Worm (Caenorhabditis elegans) whole organism, late embryonic: ENCODE measurements around the gene lpr-4.
A peak's percentile ranks its signal among the peaks of the same experiment; 100 is the strongest.

ENCODE experiments used
- F13H6.1 ChIP-seq: sonication (generic microtip); optimal IDR thresholded peaks from 2 replicates; lab custom pipeline; 2016; ENCODE audit warnings: missing genetic modification characterization, missing compliant biosample characterization
- K02D7.2 ChIP-seq: sonication (generic microtip); optimal IDR thresholded peaks from 2 replicates; lab custom pipeline; 2017; ENCODE audit warnings: mild to moderate bottlenecking, missing genetic modification characterization, missing compliant biosample characterization
- T23F11.4 ChIP-seq: fragments of 200-800 bp; sonication (Bioruptor generic); optimal IDR thresholded peaks from 2 replicates; lab custom pipeline; 2018; ENCODE audit warnings: mild to moderate bottlenecking, missing genetic modification characterization, missing compliant biosample characterization
- ceh-2 ChIP-seq: sonication (generic microtip); optimal IDR thresholded peaks from 2 replicates; lab custom pipeline; 2016; ENCODE audit warnings: missing genotype, missing genetic modification characterization, missing compliant biosample characterization
- ceh-30 ChIP-seq: fragments of 150-350 bp; optimal IDR thresholded peaks from 2 replicates; lab custom pipeline; 2014; ENCODE audit warnings: missing biosample characterization, missing genetic modification characterization
- ceh-31 ChIP-seq: sonication (generic microtip); optimal IDR thresholded peaks from 2 replicates; lab custom pipeline; 2016; ENCODE audit warnings: missing genetic modification characterization, missing compliant biosample characterization
- ceh-34 ChIP-seq: sonication (generic microtip); optimal IDR thresholded peaks from 2 replicates; lab custom pipeline; 2016; ENCODE audit warnings: mild to moderate bottlenecking, missing genetic modification characterization, missing compliant biosample characterization
- ceh-45 ChIP-seq: fragments of 200-800 bp; sonication (Bioruptor generic); IDR thresholded peaks from 2 replicates; pipeline ENCODE4 v1.3.6; 2022; ENCODE audit warnings: missing genetic modification reagents, missing genetic modification characterization, missing compliant biosample characterization
- ceh-6 ChIP-seq: fragments of 200-800 bp; sonication (Bioruptor generic); optimal IDR thresholded peaks from 2 replicates; lab custom pipeline; 2018; ENCODE audit warnings: mild to moderate bottlenecking, missing genetic modification characterization, missing compliant biosample characterization
- ceh-9 ChIP-seq: sonication (generic microtip); optimal IDR thresholded peaks from 2 replicates; lab custom pipeline; 2016; ENCODE audit warnings: mild to moderate bottlenecking, missing genetic modification characterization, inconsistent platforms, missing compliant biosample characterization
- dve-1 ChIP-seq: sonication (generic microtip); optimal IDR thresholded peaks from 2 replicates; lab custom pipeline; 2017; ENCODE audit warnings: antibody characterized with exemption, mild to moderate bottlenecking, missing genetic modification characterization, missing compliant biosample characterization
- elt-4 ChIP-seq: sonication (generic microtip); optimal IDR thresholded peaks from 2 replicates; lab custom pipeline; 2016; ENCODE audit warnings: missing genetic modification characterization, missing compliant biosample characterization
- eyg-1 ChIP-seq: sonication (generic microtip); optimal IDR thresholded peaks from 2 replicates; lab custom pipeline; 2016; ENCODE audit warnings: missing genotype, missing genetic modification characterization, missing compliant biosample characterization
- fkh-10 ChIP-seq: fragments of 150-350 bp; optimal IDR thresholded peaks from 2 replicates; lab custom pipeline; 2014; ENCODE audit warnings: missing biosample characterization, missing genetic modification reagents, missing genetic modification characterization
- fkh-6 ChIP-seq: sonication (generic microtip); optimal IDR thresholded peaks from 2 replicates; lab custom pipeline; 2016; ENCODE audit warnings: missing genetic modification characterization, missing compliant biosample characterization
- hlh-13 ChIP-seq: fragments of 200-800 bp; sonication (Bioruptor generic); optimal IDR thresholded peaks from 2 replicates; lab custom pipeline; 2018; ENCODE audit warnings: mild to moderate bottlenecking, missing genetic modification characterization, missing compliant biosample characterization
- hlh-30 ChIP-seq: sonication (generic microtip); optimal IDR thresholded peaks from 2 replicates; lab custom pipeline; 2017; ENCODE audit warnings: antibody characterized with exemption, missing genetic modification characterization, missing compliant biosample characterization; ENCODE audit not compliant: insufficient read depth
- hlh-6 ChIP-seq: sonication (generic microtip); optimal IDR thresholded peaks from 2 replicates; lab custom pipeline; 2016; ENCODE audit warnings: missing genotype, missing genetic modification characterization, missing compliant biosample characterization
- hlh-8 ChIP-seq: sonication (generic microtip); optimal IDR thresholded peaks from 2 replicates; lab custom pipeline; 2016; ENCODE audit warnings: missing genotype, missing genetic modification characterization, missing compliant biosample characterization
- madf-2 ChIP-seq: sonication (generic microtip); optimal IDR thresholded peaks from 2 replicates; lab custom pipeline; 2017; ENCODE audit warnings: missing genetic modification characterization, missing compliant biosample characterization
- mec-3 ChIP-seq: sonication (generic microtip); optimal IDR thresholded peaks from 2 replicates; lab custom pipeline; 2016; ENCODE audit warnings: borderline replicate concordance, missing genetic modification characterization, missing compliant biosample characterization
- nfya-1 ChIP-seq: sonication (generic microtip); optimal IDR thresholded peaks from 2 replicates; lab custom pipeline; 2017; ENCODE audit warnings: missing genetic modification characterization, mild to moderate bottlenecking, missing compliant biosample characterization, antibody characterized with exemption, moderate library complexity
- nhr-11 ChIP-seq: fragments of 150-350 bp; optimal IDR thresholded peaks from 2 replicates; lab custom pipeline; 2014; ENCODE audit warnings: missing biosample characterization, missing genetic modification characterization
- nhr-232 ChIP-seq: sonication (generic microtip); optimal IDR thresholded peaks from 2 replicates; lab custom pipeline; 2016; ENCODE audit warnings: missing genetic modification characterization, missing compliant biosample characterization
- npax-4 ChIP-seq: sonication (generic microtip); optimal IDR thresholded peaks from 2 replicates; lab custom pipeline; 2016; ENCODE audit warnings: missing genetic modification characterization, missing compliant biosample characterization
- odd-2 ChIP-seq: sonication (generic microtip); optimal IDR thresholded peaks from 2 replicates; lab custom pipeline; 2017; ENCODE audit warnings: antibody characterized with exemption, mild to moderate bottlenecking, missing genetic modification characterization, missing compliant biosample characterization
- pat-9 ChIP-seq: fragments of 200-800 bp; sonication (Bioruptor generic); optimal IDR thresholded peaks from 2 replicates; lab custom pipeline; 2018; ENCODE audit warnings: mild to moderate bottlenecking, missing genetic modification characterization, moderate library complexity, missing compliant biosample characterization
- pax-1 ChIP-seq: fragments of 150-350 bp; optimal IDR thresholded peaks from 2 replicates; lab custom pipeline; 2014; ENCODE audit warnings: missing biosample characterization, missing genetic modification characterization
- pha-2 ChIP-seq: sonication (generic microtip); optimal IDR thresholded peaks from 2 replicates; lab custom pipeline; 2017; ENCODE audit warnings: mild to moderate bottlenecking, missing genetic modification characterization, missing compliant biosample characterization
- pqm-1 ChIP-seq: sonication (generic microtip); optimal IDR thresholded peaks from 2 replicates; lab custom pipeline; 2016; ENCODE audit warnings: missing genetic modification characterization, missing compliant biosample characterization
- pros-1 ChIP-seq: fragments of 150-350 bp; optimal IDR thresholded peaks from 2 replicates; lab custom pipeline; 2014; ENCODE audit warnings: missing biosample characterization, missing genetic modification reagents, missing genetic modification characterization
- syd-9 ChIP-seq: sonication (generic microtip); optimal IDR thresholded peaks from 2 replicates; lab custom pipeline; 2016; ENCODE audit warnings: mild to moderate bottlenecking, missing genetic modification characterization, moderate library complexity, missing compliant biosample characterization
- tbx-2 ChIP-seq: sonication (generic microtip); optimal IDR thresholded peaks from 2 replicates; lab custom pipeline; 2016; ENCODE audit warnings: missing genetic modification characterization, missing compliant biosample characterization
- tbx-7 ChIP-seq: sonication (generic microtip); optimal IDR thresholded peaks from 2 replicates; lab custom pipeline; 2016; ENCODE audit warnings: missing genotype, missing genetic modification characterization, missing compliant biosample characterization
- unc-42 ChIP-seq: sonication (generic microtip); optimal IDR thresholded peaks from 2 replicates; lab custom pipeline; 2016; ENCODE audit warnings: missing genotype, missing genetic modification characterization, missing compliant biosample characterization
- unc-55 ChIP-seq: sonication (generic microtip); optimal IDR thresholded peaks from 2 replicates; lab custom pipeline; 2017; ENCODE audit warnings: missing biosample characterization, missing genetic modification reagents, missing genetic modification characterization
- unc-86 ChIP-seq: sonication (generic microtip); optimal IDR thresholded peaks from 2 replicates; lab custom pipeline; 2016; ENCODE audit warnings: missing genetic modification characterization, missing compliant biosample characterization

Gene lpr-4

DNA sequence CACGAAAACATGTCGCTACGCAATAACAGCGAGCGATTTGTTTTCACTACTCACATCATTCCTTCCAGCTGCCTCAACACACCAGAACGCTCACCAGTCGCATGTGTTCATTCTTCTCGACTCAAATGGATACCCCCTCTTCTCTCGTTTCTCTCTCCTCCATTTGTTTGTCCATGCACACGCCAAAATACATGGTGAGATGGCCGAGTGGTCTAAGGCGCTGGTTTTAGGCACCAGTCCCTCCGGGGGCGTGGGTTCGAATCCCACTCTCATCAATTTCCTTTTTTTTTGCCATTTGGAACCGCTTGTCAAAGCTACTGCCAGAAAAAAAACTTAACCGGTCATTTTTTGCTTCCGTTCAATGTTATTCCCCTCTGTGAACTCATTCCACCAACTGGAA is 30.6 kb downstream of the lpr-4 start (continued):
- TF ChIP-seq eyg-1 (tag; lab: Kevin White, UChicago) (peak; percentile 66), pat-9 (tag; lab: Kevin White, UChicago) (peak; percentile 71), T23F11.4 (GFP tag; lab: Kevin White, UChicago) (peak; percentile 39), hlh-13 (GFP tag; lab: Kevin White, UChicago) (peak; percentile 34), dve-1 (tag; lab: Kevin White, UChicago) (peak; percentile 65), hlh-8 (peak; percentile 62), hlh-30 (tag; lab: Kevin White, UChicago) (peak; percentile 20), ceh-31 (peak; percentile 78), ceh-6 (GFP tag; lab: Kevin White, UChicago) (peak; percentile 77), unc-55 (no peak), ceh-34 (tag; lab: Kevin White, UChicago) (peak; percentile 75), ceh-45 (GFP tag; lab: Robert Waterston, UW) (peak; percentile 63; the same call in 1 of the 2 replicates), hlh-6 (tag; lab: Kevin White, UChicago) (peak; percentile 87), ceh-9 (tag; lab: Kevin White, UChicago) (no peak), pax-1 (tag; lab: Kevin White, UChicago) (no peak), npax-4 (tag; lab: Kevin White, UChicago) (peak; percentile 26)

ce11 chrX:11097343-11097742 is 32.4 kb downstream of the lpr-4 start:
- TF ChIP-seq pros-1 (tag; lab: Kevin White, UChicago) (no peak), ceh-2 (no peak), F13H6.1 (tag; lab: Kevin White, UChicago) (no peak), tbx-7 (tag; lab: Kevin White, UChicago) (no peak), madf-2 (tag; lab: Kevin White, UChicago) (no peak)

DNA sequence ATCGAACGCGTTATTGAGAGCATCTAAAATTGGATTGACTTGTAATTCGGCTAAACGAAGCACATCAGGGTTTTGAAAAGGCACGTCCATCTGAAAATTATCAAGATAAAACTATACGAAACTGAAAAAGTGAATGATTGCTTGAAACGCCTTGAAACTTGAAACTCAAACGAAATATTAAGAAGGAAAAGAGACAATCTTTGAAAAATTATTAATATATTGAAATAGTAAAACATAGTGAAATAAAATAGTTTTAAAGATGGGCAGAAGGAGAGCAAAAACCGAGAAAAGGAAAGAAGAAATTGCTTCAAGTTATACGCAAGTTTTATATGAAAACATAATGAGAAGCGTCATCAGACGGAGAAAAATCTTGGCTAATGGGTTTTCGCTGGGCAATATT is 33.2 kb downstream of the lpr-4 start, which contains the start of gene W02H3.3:
W02H3.3 (minus strand) TSS at position 101 of the 400 bp plus-strand sequence.
- TF ChIP-seq dve-1 (tag; lab: Kevin White, UChicago) (no peak), elt-4 (tag; lab: Kevin White, UChicago) (no peak), ceh-2 (no peak), ceh-30 (tag; lab: Kevin White, UChicago) (no peak), syd-9 (no peak), hlh-30 (tag; lab: Kevin White, UChicago) (no peak)

- TF ChIP-seq ceh-30 (tag; lab: Kevin White, UChicago), result no peak
- no peak for TF ChIP-seq pax-1 (tag; lab: Kevin White, UChicago)
- no peak for TF ChIP-seq hlh-8
- TF ChIP-seq fkh-6 (tag; lab: Kevin White, UChicago), result no peak
- no peak for TF ChIP-seq madf-2 (tag; lab: Kevin White, UChicago)
- TF ChIP-seq nfya-1, result no peak
- no peak for TF ChIP-seq nhr-11
Observed at ce11 chrX:11103173-11103572, 38.2 kb downstream of the lpr-4 start.

- no peak for TF ChIP-seq pqm-1
- TF ChIP-seq nhr-232 (tag; lab: Kevin White, UChicago), result no peak
- no peak for TF ChIP-seq unc-42 (tag; lab: Kevin White, UChicago)
Observed at ce11 chrX:11104883-11105629, 40.1 kb downstream of the lpr-4 start, which contains the start of gene W02H3.1. Gene W02H3.1, minus strand, starts transcription at chrX:11105460.

DNA sequence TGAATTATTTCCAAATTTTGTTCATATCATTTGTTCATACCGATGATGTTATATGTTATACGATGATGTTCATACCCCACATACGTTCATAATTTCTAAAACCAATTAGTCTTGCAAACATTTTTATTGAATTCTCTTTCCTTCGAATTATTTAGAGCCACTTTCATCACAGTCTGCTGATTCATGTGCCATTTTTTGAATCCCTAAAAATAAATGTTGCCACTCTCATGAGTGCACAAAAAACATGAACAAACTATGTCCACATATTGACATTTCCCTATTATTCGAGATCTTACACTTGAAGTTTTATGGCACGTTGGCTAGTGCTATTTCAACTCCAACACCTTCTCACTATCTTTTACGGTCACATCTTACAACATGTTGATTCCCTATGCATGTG is 42.1 kb downstream of the lpr-4 start, which contains the start of gene clc-17:
clc-17 (plus strand) TSS at position 301 of the 400 bp plus-strand sequence.
- TF ChIP-seq mec-3 (tag; lab: Kevin White, UChicago) (no peak), fkh-10 (GFP tag; lab: Kevin White, UChicago) (no peak), ceh-9 (tag; lab: Kevin White, UChicago) (no peak), pros-1 (tag; lab: Kevin White, UChicago) (no peak), tbx-2 (tag; lab: Kevin White, UChicago) (no peak), unc-86 (no peak), odd-2 (tag; lab: Kevin White, UChicago) (no peak), K02D7.2 (tag; lab: Kevin White, UChicago) (no peak), pha-2 (tag; lab: Kevin White, UChicago) (no peak), ceh-6 (GFP tag; lab: Kevin White, UChicago) (no peak)
- TF ChIP-seq, all 69 proteins: peak for 0
